Worm (Caenorhabditis elegans): ENCODE results near the gene nhr-31.

Gene nhr-31

ce11 chrIV:8012330-8012729 lies 17.0 kb downstream of the nhr-31 start, which contains the start of gene Y42H9B.3:
TSS of gene Y42H9B.3 (minus strand) at chrIV:8012430.
- TF ChIP-seq hmbx-1 (tag; optimal IDR thresholded peaks at IDR 0.05) (no peak), sea-1 (GFP tag; conservative IDR thresholded peaks at IDR 0.05) (no peak), ceh-36 (tag; optimal IDR thresholded peaks at IDR 0.05) (no peak), flt-1 (GFP tag; IDR thresholded peaks at IDR 0.05) (no peak), ama-1 (optimal IDR thresholded peaks at IDR 0.05) (no peak), B0310.2 (tag; optimal IDR thresholded peaks at IDR 0.05) (no peak), scrt-1 (GFP tag; IDR thresholded peaks at IDR 0.05) (no peak), pes-1 (GFP tag; IDR thresholded peaks at IDR 0.05) (no peak), tbx-11 (GFP tag; IDR thresholded peaks at IDR 0.05) (no peak), hnd-1 (tag; optimal IDR thresholded peaks at IDR 0.05) (no peak), tbx-37 (GFP tag; conservative IDR thresholded peaks at IDR 0.05) (no peak), ets-7 (tag; optimal IDR thresholded peaks at IDR 0.05) (no peak), hmg-4 (GFP tag; optimal IDR thresholded peaks at IDR 0.05) (no peak), F13C5.2 (tag; optimal IDR thresholded peaks at IDR 0.05) (no peak), tra-4 (tag; optimal IDR thresholded peaks at IDR 0.05) (no peak)

- TF ChIP-seq ets-7 (tag; optimal IDR thresholded peaks at IDR 0.05) (no peak), F13C5.2 (tag; optimal IDR thresholded peaks at IDR 0.05) (no peak), ceh-36 (tag; optimal IDR thresholded peaks at IDR 0.05) (no peak), sea-1 (GFP tag; conservative IDR thresholded peaks at IDR 0.05) (no peak), aly-1 (tag; optimal IDR thresholded peaks at IDR 0.05) (no peak), tbx-37 (GFP tag; conservative IDR thresholded peaks at IDR 0.05) (no peak), ceh-13 (GFP tag; optimal IDR thresholded peaks at IDR 0.05) (no peak), B0310.2 (tag; optimal IDR thresholded peaks at IDR 0.05) (no peak), hnd-1 (tag; optimal IDR thresholded peaks at IDR 0.05) (no peak)
These were observed 18.8 kb downstream of the nhr-31 start for ce11 chrIV:8010521-8010920.

- TF ChIP-seq ceh-36 (tag; optimal IDR thresholded peaks at IDR 0.05) (no peak), ama-1 (optimal IDR thresholded peaks at IDR 0.05) (no peak), flt-1 (GFP tag; IDR thresholded peaks at IDR 0.05) (no peak), hmg-4 (GFP tag; optimal IDR thresholded peaks at IDR 0.05) (peak; percentile 45)
These were observed 19.9 kb downstream of the nhr-31 start for ce11 chrIV:8009374-8009773.

ce11 chrIV:8008137-8008536 lies 21.2 kb downstream of the nhr-31 start:
- TF ChIP-seq tbx-37 (GFP tag; conservative IDR thresholded peaks at IDR 0.05), result no peak
- TF ChIP-seq F13C5.2 (tag; optimal IDR thresholded peaks at IDR 0.05), result peak; percentile 2
- no peak for TF ChIP-seq flt-1 (GFP tag; IDR thresholded peaks at IDR 0.05)
- no peak for TF ChIP-seq aly-1 (tag; optimal IDR thresholded peaks at IDR 0.05)
- TF ChIP-seq ceh-13 (GFP tag; optimal IDR thresholded peaks at IDR 0.05), result no peak
- 0 out of 2 replicates have a peak, but pooled peaks have one; percentile 6 for TF ChIP-seq tbx-11 (GFP tag; IDR thresholded peaks at IDR 0.05)
- TF ChIP-seq ama-1 (optimal IDR thresholded peaks at IDR 0.05), result no peak
- TF ChIP-seq ets-7 (tag; optimal IDR thresholded peaks at IDR 0.05), result no peak
- no peak for TF ChIP-seq B0310.2 (tag; optimal IDR thresholded peaks at IDR 0.05)
- peak; percentile 73 for TF ChIP-seq hmg-4 (GFP tag; optimal IDR thresholded peaks at IDR 0.05)
- no peak for TF ChIP-seq pes-1 (GFP tag; IDR thresholded peaks at IDR 0.05)
- TF ChIP-seq hmbx-1 (tag; optimal IDR thresholded peaks at IDR 0.05), result no peak
- no peak for TF ChIP-seq hnd-1 (tag; optimal IDR thresholded peaks at IDR 0.05)
- no peak for TF ChIP-seq tra-4 (tag; optimal IDR thresholded peaks at IDR 0.05)
- TF ChIP-seq sea-1 (GFP tag; conservative IDR thresholded peaks at IDR 0.05), result no peak
- TF ChIP-seq scrt-1 (GFP tag; IDR thresholded peaks at IDR 0.05), result 0 out of 2 replicates have a peak, but pooled peaks have one; percentile 6
- TF ChIP-seq ceh-36 (tag; optimal IDR thresholded peaks at IDR 0.05), result no peak

ce11 chrIV:8007549-8007948 lies 21.8 kb downstream of the nhr-31 start:
- TF ChIP-seq tra-4 (tag; optimal IDR thresholded peaks at IDR 0.05) (no peak), tbx-11 (GFP tag; IDR thresholded peaks at IDR 0.05) (no peak), pes-1 (GFP tag; IDR thresholded peaks at IDR 0.05) (no peak), hmg-4 (GFP tag; optimal IDR thresholded peaks at IDR 0.05) (no peak), B0310.2 (tag; optimal IDR thresholded peaks at IDR 0.05) (no peak), ceh-36 (tag; optimal IDR thresholded peaks at IDR 0.05) (no peak), aly-1 (tag; optimal IDR thresholded peaks at IDR 0.05) (no peak), flt-1 (GFP tag; IDR thresholded peaks at IDR 0.05) (no peak), hmbx-1 (tag; optimal IDR thresholded peaks at IDR 0.05) (no peak), ets-7 (tag; optimal IDR thresholded peaks at IDR 0.05) (no peak)

ce11 chrIV:8006161-8006560 lies 23.2 kb downstream of the nhr-31 start:
- TF ChIP-seq ets-7 (tag; optimal IDR thresholded peaks at IDR 0.05) (no peak), sea-1 (GFP tag; conservative IDR thresholded peaks at IDR 0.05) (no peak)

- no peak for TF ChIP-seq flt-1 (GFP tag; IDR thresholded peaks at IDR 0.05)
- no peak for TF ChIP-seq pes-1 (GFP tag; IDR thresholded peaks at IDR 0.05)
- no peak for TF ChIP-seq tbx-37 (GFP tag; conservative IDR thresholded peaks at IDR 0.05)
- TF ChIP-seq tbx-11 (GFP tag; IDR thresholded peaks at IDR 0.05), result no peak
- no peak for TF ChIP-seq ceh-13 (GFP tag; optimal IDR thresholded peaks at IDR 0.05)
These were observed 23.9 kb downstream of the nhr-31 start for ce11 chrIV:8005376-8005775.

- TF ChIP-seq ama-1 (optimal IDR thresholded peaks at IDR 0.05) (no peak), aly-1 (tag; optimal IDR thresholded peaks at IDR 0.05) (no peak), pes-1 (GFP tag; IDR thresholded peaks at IDR 0.05) (no peak), sea-1 (GFP tag; conservative IDR thresholded peaks at IDR 0.05) (no peak), tra-4 (tag; optimal IDR thresholded peaks at IDR 0.05) (no peak), tbx-11 (GFP tag; IDR thresholded peaks at IDR 0.05) (no peak), ceh-13 (GFP tag; optimal IDR thresholded peaks at IDR 0.05) (no peak), ceh-36 (tag; optimal IDR thresholded peaks at IDR 0.05) (no peak), hmbx-1 (tag; optimal IDR thresholded peaks at IDR 0.05) (no peak), hmg-4 (GFP tag; optimal IDR thresholded peaks at IDR 0.05) (no peak), flt-1 (GFP tag; IDR thresholded peaks at IDR 0.05) (no peak), B0310.2 (tag; optimal IDR thresholded peaks at IDR 0.05) (no peak), scrt-1 (GFP tag; IDR thresholded peaks at IDR 0.05) (no peak), tbx-37 (GFP tag; conservative IDR thresholded peaks at IDR 0.05) (no peak), ets-7 (tag; optimal IDR thresholded peaks at IDR 0.05) (no peak)
These were observed 25.3 kb downstream of the nhr-31 start, which contains the start of gene rig-4 for ce11 chrIV:8004019-8004418. TSS of gene rig-4 (minus strand) at chrIV:8004119.
